Worm (Caenorhabditis elegans) whole organism, late embryonic: ENCODE data around the gene Y39B6A.5.

Source experiments
- C08G9.2 ChIP-seq: sonication (generic microtip); optimal IDR thresholded peaks from 2 replicates; lab custom pipeline; 2016; ENCODE audit warnings: mild to moderate bottlenecking, missing genetic modification characterization, moderate library complexity, missing compliant biosample characterization
- ama-1 ChIP-seq: fragments of 150-350 bp; optimal IDR thresholded peaks from 2 replicates; lab custom pipeline; 2014
- ceh-14 ChIP-seq: sonication (generic microtip); optimal IDR thresholded peaks from 2 replicates; lab custom pipeline; 2016; ENCODE audit warnings: missing genotype, missing genetic modification characterization, missing compliant biosample characterization
- ceh-19 ChIP-seq: fragments of 200-800 bp; sonication (Bioruptor generic); optimal IDR thresholded peaks from 2 replicates; lab custom pipeline; 2018; ENCODE audit warnings: mild to moderate bottlenecking, missing genetic modification characterization, missing compliant biosample characterization
- ceh-45 ChIP-seq: fragments of 200-800 bp; sonication (Bioruptor generic); IDR thresholded peaks from 2 replicates; pipeline ENCODE4 v1.3.6; 2022; ENCODE audit warnings: missing genetic modification reagents, missing genetic modification characterization, missing compliant biosample characterization
- madf-2 ChIP-seq: sonication (generic microtip); optimal IDR thresholded peaks from 2 replicates; lab custom pipeline; 2017; ENCODE audit warnings: missing genetic modification characterization, missing compliant biosample characterization
- nhr-11 ChIP-seq: fragments of 150-350 bp; optimal IDR thresholded peaks from 2 replicates; lab custom pipeline; 2014; ENCODE audit warnings: missing biosample characterization, missing genetic modification characterization
- nhr-232 ChIP-seq: sonication (generic microtip); optimal IDR thresholded peaks from 2 replicates; lab custom pipeline; 2016; ENCODE audit warnings: missing genetic modification characterization, missing compliant biosample characterization
- tbx-2 ChIP-seq: sonication (generic microtip); optimal IDR thresholded peaks from 2 replicates; lab custom pipeline; 2016; ENCODE audit warnings: missing genetic modification characterization, missing compliant biosample characterization
- ttx-3 ChIP-seq: sonication (generic microtip); optimal IDR thresholded peaks from 2 replicates; lab custom pipeline; 2016; ENCODE audit warnings: missing genetic modification reagents, missing genetic modification characterization, missing compliant biosample characterization
- unc-3 ChIP-seq, 2 experiments: fragments of 200-800 bp in 1 of 2; sonication (Bioruptor generic) in 1 of 2; sonication (generic microtip) in 1 of 2; conservative IDR thresholded peaks in 1 of 2; optimal IDR thresholded peaks in 1 of 2; 2 replicates each; pipeline versions ENCODE4 v1.3.6 to Lab custom; 2016 to 2022; ENCODE audit warnings: missing compliant biosample characterization in 2 of 2, missing genetic modification characterization in 2 of 2, missing genetic modification reagents in 1 of 2
- unc-55 ChIP-seq: sonication (generic microtip); optimal IDR thresholded peaks from 2 replicates; lab custom pipeline; 2017; ENCODE audit warnings: missing biosample characterization, missing genetic modification reagents, missing genetic modification characterization

- no peak for TF ChIP-seq ceh-14 (tag; lab: Kevin White, UChicago)
- TF ChIP-seq madf-2 (tag; lab: Kevin White, UChicago): no peak
- no peak for TF ChIP-seq tbx-2 (tag; lab: Kevin White, UChicago)
- TF ChIP-seq ceh-45 (GFP tag; lab: Robert Waterston, UW): no peak
- TF ChIP-seq C08G9.2 (tag; lab: Kevin White, UChicago): no peak
- no peak for TF ChIP-seq ceh-19
- TF ChIP-seq ttx-3 (tag; lab: Kevin White, UChicago): no peak
- no peak for TF ChIP-seq nhr-11
- no peak for TF ChIP-seq unc-3 (GFP tag; conservative IDR thresholded peaks at IDR 0.05; lab: Robert Waterston, UW)
- no peak for TF ChIP-seq unc-3 (tag; optimal IDR thresholded peaks at IDR 0.05; lab: Kevin White, UChicago)
- TF ChIP-seq nhr-232 (tag; lab: Kevin White, UChicago): no peak
- no peak for TF ChIP-seq ama-1 (lab: Kevin White, UChicago)
- no peak for TF ChIP-seq unc-55 (GFP tag; lab: Kevin White, UChicago)
These were observed 9.6 kb downstream of the Y39B6A.5 start, which contains the start of gene Y39B6A.7 for ce11 chrV:19149057-19149456.
